Worm (Caenorhabditis elegans) whole organism, L3 larva: Measurements from ENCODE around the gene hot-9.

Source experiments
- R02D3.7 ChIP-seq: fragments of 150-350 bp; optimal IDR thresholded peaks from 2 replicates; lab custom pipeline; 2014; ENCODE audit warnings: missing biosample characterization, missing genetic modification characterization
- egl-27 ChIP-seq: sonication (generic microtip); optimal IDR thresholded peaks from 4 replicates; lab custom pipeline; 2017; ENCODE audit warnings: missing biosample characterization, missing genetic modification reagents, missing genetic modification characterization
- fkh-10 ChIP-seq: sonication (generic microtip); optimal IDR thresholded peaks from 2 replicates; lab custom pipeline; 2017; ENCODE audit warnings: missing biosample characterization, missing genetic modification reagents, missing genetic modification characterization
- fos-1 ChIP-seq: fragments of 150-350 bp; optimal IDR thresholded peaks from 2 replicates; lab custom pipeline; 2014; ENCODE audit warnings: missing biosample characterization, missing genetic modification characterization
- mml-1 ChIP-seq: fragments of 150-350 bp; sonication (generic microtip); optimal IDR thresholded peaks from 3 replicates; lab custom pipeline; 2014; ENCODE audit warnings: missing biosample characterization, missing genetic modification characterization
- nhr-11 ChIP-seq: fragments of 150-350 bp; optimal IDR thresholded peaks from 2 replicates; lab custom pipeline; 2014; ENCODE audit warnings: missing biosample characterization, missing genetic modification characterization
- nhr-12 ChIP-seq: fragments of 150-350 bp; optimal IDR thresholded peaks from 2 replicates; lab custom pipeline; 2014; ENCODE audit warnings: missing biosample characterization, missing genetic modification characterization
- pha-4 ChIP-seq: fragments of 150-350 bp; optimal IDR thresholded peaks from 2 replicates; lab custom pipeline; 2014; ENCODE audit warnings: missing biosample characterization, missing genetic modification reagents, missing genetic modification characterization
- skn-1 ChIP-seq: fragments of 150-350 bp; optimal IDR thresholded peaks from 2 replicates; lab custom pipeline; 2014; ENCODE audit warnings: missing biosample characterization, missing genetic modification characterization
- snpc-4 ChIP-seq: fragments of 150-350 bp; optimal IDR thresholded peaks from 2 replicates; lab custom pipeline; 2014; ENCODE audit warnings: missing biosample characterization, missing genetic modification characterization
- ztf-4 ChIP-seq: fragments of 150-350 bp; optimal IDR thresholded peaks from 2 replicates; lab custom pipeline; 2014; ENCODE audit warnings: missing biosample characterization, missing genetic modification characterization

DNA sequence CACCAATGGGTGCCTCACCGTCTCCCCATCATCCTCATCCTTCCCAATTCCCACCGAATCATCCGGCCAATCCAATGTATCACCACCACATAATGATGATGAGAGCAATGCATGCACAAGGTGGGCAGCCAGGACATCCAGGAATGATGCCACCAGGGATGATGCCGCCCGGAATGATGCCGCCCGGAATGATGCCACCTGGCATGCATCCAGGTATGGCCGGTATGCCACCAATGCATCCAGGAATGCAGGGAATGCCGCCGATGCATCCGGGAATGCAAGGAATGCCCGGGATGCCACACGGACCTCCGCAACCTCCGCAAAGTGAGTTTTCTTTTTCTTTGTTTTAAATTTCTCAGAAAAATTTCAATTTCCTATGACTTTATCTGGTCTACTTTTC lies 40.5 kb upstream of the hot-9 start:
- no peak for TF ChIP-seq fkh-10
- TF ChIP-seq skn-1 (tag; lab: Kevin White, UChicago): no peak
- no peak for TF ChIP-seq R02D3.7 (tag; lab: Kevin White, UChicago)
- no peak for TF ChIP-seq ztf-4
- TF ChIP-seq egl-27: no peak
- no peak for TF ChIP-seq mml-1
- no peak for TF ChIP-seq nhr-12 (tag; lab: Kevin White, UChicago)
- no peak for TF ChIP-seq pha-4 (tag; lab: Kevin White, UChicago)
- TF ChIP-seq nhr-11 (tag; lab: Kevin White, UChicago): no peak
- TF ChIP-seq snpc-4 (tag; lab: Kevin White, UChicago): no peak
- TF ChIP-seq fos-1 (tag; lab: Kevin White, UChicago): no peak
